Worm (Caenorhabditis elegans) whole organism, young adult: Measurements from ENCODE around the gene M02D8.3.
A peak's percentile ranks its signal among the peaks of the same experiment; 100 is the strongest.

Source experiments
- D2030.7 ChIP-seq: fragments of 200-800 bp; sonication (Bioruptor generic); IDR thresholded peaks from 2 replicates; pipeline ENCODE4 v1.3.6; 2022; ENCODE audit warnings: missing genetic modification reagents, missing genetic modification characterization, missing compliant biosample characterization
- F49E8.2 ChIP-seq: sonication (generic microtip); optimal IDR thresholded peaks from 3 replicates; lab custom pipeline; 2017; ENCODE audit warnings: missing genetic modification characterization, mild to moderate bottlenecking, missing compliant biosample characterization, antibody characterized with exemption, moderate library complexity; ENCODE audit not compliant: insufficient read depth
- ama-1 ChIP-seq, 3 experiments: fragments of 150-350 bp in 1 of 3; sonication (generic microtip) in 2 of 3; optimal IDR thresholded peaks; 2 replicates each; lab custom pipeline; 2014 to 2018; ENCODE audit warnings: missing biosample characterization in 2 of 3, missing genetic modification characterization in 2 of 3, missing genetic modification reagents in 2 of 3
- attf-5 ChIP-seq: fragments of 200-800 bp; sonication (Bioruptor generic); optimal IDR thresholded peaks from 2 replicates; lab custom pipeline; 2018; ENCODE audit warnings: mild to moderate bottlenecking, missing genetic modification characterization, missing compliant biosample characterization
- attf-6 ChIP-seq: fragments of 200-800 bp; sonication (Bioruptor generic); IDR thresholded peaks from 2 replicates; pipeline ENCODE4 v1.3.6; 2022; ENCODE audit warnings: missing genetic modification reagents, missing genetic modification characterization, missing compliant biosample characterization
- ceh-27 ChIP-seq: fragments of 200-800 bp; sonication (Bioruptor generic); optimal IDR thresholded peaks from 2 replicates; lab custom pipeline; 2018; ENCODE audit warnings: mild to moderate bottlenecking, missing genetic modification characterization, moderate library complexity, missing compliant biosample characterization
- ceh-79 ChIP-seq: sonication (generic microtip); optimal IDR thresholded peaks from 2 replicates; lab custom pipeline; 2017; ENCODE audit warnings: mild to moderate bottlenecking, missing genetic modification characterization, missing compliant biosample characterization
- hlh-12 ChIP-seq: sonication (generic microtip); optimal IDR thresholded peaks from 2 replicates; lab custom pipeline; 2016; ENCODE audit warnings: missing genetic modification characterization, missing compliant biosample characterization
- madf-10 ChIP-seq: sonication (generic microtip); optimal IDR thresholded peaks from 2 replicates; lab custom pipeline; 2016; ENCODE audit warnings: mild to moderate bottlenecking, missing genetic modification characterization, missing compliant biosample characterization
- pha-4 ChIP-seq: fragments of 150-350 bp; sonication (generic microtip); optimal IDR thresholded peaks from 2 replicates; lab custom pipeline; 2014; ENCODE audit warnings: missing biosample characterization, missing genetic modification reagents, missing genetic modification characterization
- sea-2 ChIP-seq: fragments of 200-800 bp; sonication (Bioruptor generic); IDR thresholded peaks from 2 replicates; pipeline ENCODE4 v1.3.6; 2022; ENCODE audit warnings: missing genetic modification characterization, missing compliant biosample characterization

- TF ChIP-seq ceh-27 (GFP tag; lab: Kevin White, UChicago) (no peak), pha-4 (no peak), ceh-79 (tag; lab: Kevin White, UChicago) (no peak), sea-2 (GFP tag; lab: Robert Waterston, UW) (no peak), F49E8.2 (tag; lab: Kevin White, UChicago) (no peak), ama-1 (optimal IDR thresholded peaks at IDR 0.05; lab: Kevin White, UChicago) (no peak), ama-1 (GFP tag; optimal IDR thresholded peaks at IDR 0.05; lab: Kevin White, UChicago) (no peak), hlh-12 (tag; lab: Kevin White, UChicago) (no peak), madf-10 (peak; percentile 8), D2030.7 (GFP tag; lab: Robert Waterston, UW) (no peak), attf-6 (GFP tag; lab: Robert Waterston, UW) (no peak), attf-5 (no peak)
These were observed 4.9 kb upstream of the M02D8.3 start for ce11 chrX:8741629-8742170.
